Worm (Caenorhabditis elegans): ENCODE results near the gene arrd-13.

DNA sequence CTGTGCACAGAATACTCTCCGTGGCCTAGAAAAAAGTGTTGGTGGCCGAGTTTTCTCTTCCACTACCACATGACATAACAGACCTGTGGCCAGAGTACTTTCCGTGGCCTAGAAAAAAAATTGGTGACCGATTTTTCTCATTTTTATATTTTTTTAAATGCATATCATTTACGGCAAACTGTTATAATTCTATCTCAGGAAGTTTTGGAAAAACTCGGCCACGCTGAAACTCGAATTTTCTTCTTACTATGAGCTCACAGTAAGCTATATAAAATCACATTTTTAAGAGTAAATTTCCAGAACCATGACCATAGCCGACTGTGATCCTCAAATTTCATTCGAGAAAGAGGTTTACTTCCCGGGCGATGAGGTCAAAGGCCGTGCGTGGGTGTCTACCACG, 6.2 kb upstream of the arrd-13 start, which contains the start of gene arrd-14:
- no peak for TF ChIP-seq ztf-23 (GFP tag; IDR thresholded peaks at IDR 0.05)
- TF ChIP-seq cog-1 (tag; optimal IDR thresholded peaks at IDR 0.05): no peak
- no peak for TF ChIP-seq tab-1 (GFP tag; IDR thresholded peaks at IDR 0.05)
- no peak for TF ChIP-seq ref-1 (GFP tag; conservative IDR thresholded peaks at IDR 0.05)
